Worm (Caenorhabditis elegans): ENCODE results near the gene K12H6.7.

Gene K12H6.7

ce11 chrII:2830144-2830543 is 6.6 kb downstream of the K12H6.7 start:
- TF ChIP-seq lsy-2 (tag; optimal IDR thresholded peaks at IDR 0.05), result no peak
- TF ChIP-seq nhr-85 (tag), result peak; percentile 42
- no peak for TF ChIP-seq efl-1 (optimal IDR thresholded peaks at IDR 0.05)
- TF ChIP-seq efl-1 (GFP tag; optimal IDR thresholded peaks at IDR 0.05 in 1 of 2), result peak in 1 of 2 experiments; percentile 75

ce11 chrII:2829482-2829881 is 7.3 kb downstream of the K12H6.7 start:
- TF ChIP-seq ceh-90 (tag; optimal IDR thresholded peaks at IDR 0.05), result no peak
- TF ChIP-seq nhr-237 (tag; optimal IDR thresholded peaks at IDR 0.05), result no peak
- no peak for TF ChIP-seq pqm-1 (tag; optimal IDR thresholded peaks at IDR 0.05)
- TF ChIP-seq sup-37 (GFP tag; optimal IDR thresholded peaks at IDR 0.05), result no peak
- no peak for TF ChIP-seq jun-1 (tag; optimal IDR thresholded peaks at IDR 0.05)
- no peak for TF ChIP-seq unc-86 (tag; optimal IDR thresholded peaks at IDR 0.05)
- no peak for TF ChIP-seq nhr-71 (tag; optimal IDR thresholded peaks at IDR 0.05)
- no peak for TF ChIP-seq nhr-11 (tag; optimal IDR thresholded peaks at IDR 0.05)

- TF ChIP-seq mdl-1 (tag; optimal IDR thresholded peaks at IDR 0.05), result no peak
- TF ChIP-seq vab-15 (tag; optimal IDR thresholded peaks at IDR 0.05), result no peak
- no peak for TF ChIP-seq xbp-1 (tag; optimal IDR thresholded peaks at IDR 0.05)
- no peak for TF ChIP-seq nhr-28 (tag; optimal IDR thresholded peaks at IDR 0.05)
- TF ChIP-seq pqm-1 (tag; optimal IDR thresholded peaks at IDR 0.05), result no peak
- no peak for TF ChIP-seq lin-14 (GFP tag; optimal IDR thresholded peaks at IDR 0.05)
- TF ChIP-seq tbx-2 (tag; optimal IDR thresholded peaks at IDR 0.05), result no peak
- TF ChIP-seq nhr-71 (tag; optimal IDR thresholded peaks at IDR 0.05), result no peak
- TF ChIP-seq C34B4.2 (tag; optimal IDR thresholded peaks at IDR 0.05), result no peak
- TF ChIP-seq nhr-237 (tag; optimal IDR thresholded peaks at IDR 0.05), result no peak
- TF ChIP-seq pag-3 (tag; optimal IDR thresholded peaks at IDR 0.05; ENCODE audit: borderline replicate concordance, insufficient read depth), result no peak
- TF ChIP-seq Y116A8C.19 (tag; optimal IDR thresholded peaks at IDR 0.05; ENCODE audit: borderline replicate concordance), result no peak
- TF ChIP-seq sptf-1 (tag; optimal IDR thresholded peaks at IDR 0.05), result no peak
- TF ChIP-seq elt-3 (tag; optimal IDR thresholded peaks at IDR 0.05), result no peak
- TF ChIP-seq swsn-7 (tag; optimal IDR thresholded peaks at IDR 0.05), result no peak
- TF ChIP-seq fos-1 (tag; optimal IDR thresholded peaks at IDR 0.05), result no peak
- no peak for TF ChIP-seq mep-1 (tag; optimal IDR thresholded peaks at IDR 0.05)
- TF ChIP-seq ces-1 (GFP tag; optimal IDR thresholded peaks at IDR 0.05), result no peak
Measured at ce11 chrII:2827859-2828403, 8.8 kb downstream of the K12H6.7 start, which contains the start of gene K12H6.8. TSS of gene K12H6.8 (plus strand) at chrII:2827896.

ce11 chrII:2826073-2826472 is 10.7 kb downstream of the K12H6.7 start, which contains the start of gene K12H6.5:
TSS of gene K12H6.5 (minus strand) at chrII:2826173.
- TF ChIP-seq hlh-4 (tag; optimal IDR thresholded peaks at IDR 0.05) (no peak), nhr-71 (tag; optimal IDR thresholded peaks at IDR 0.05) (no peak), lin-35 (GFP tag; optimal IDR thresholded peaks at IDR 0.05) (no peak), C34B4.2 (tag; optimal IDR thresholded peaks at IDR 0.05) (no peak), nhr-28 (tag; optimal IDR thresholded peaks at IDR 0.05) (no peak), ztf-4 (tag; optimal IDR thresholded peaks at IDR 0.05) (no peak), jun-1 (tag; optimal IDR thresholded peaks at IDR 0.05) (no peak), ceh-63 (GFP tag; optimal IDR thresholded peaks at IDR 0.05) (no peak), ama-1 (optimal IDR thresholded peaks at IDR 0.05) (no peak), fkh-8 (tag; optimal IDR thresholded peaks at IDR 0.05) (no peak), lin-15B (tag; optimal IDR thresholded peaks at IDR 0.05) (no peak), unc-30 (tag; optimal IDR thresholded peaks at IDR 0.05) (no peak), nhr-47 (tag; optimal IDR thresholded peaks at IDR 0.05) (no peak), elt-2 (tag; optimal IDR thresholded peaks at IDR 0.05) (no peak), elt-3 (tag; optimal IDR thresholded peaks at IDR 0.05) (no peak), C04F5.9 (tag; optimal IDR thresholded peaks at IDR 0.05) (no peak), nhr-90 (tag; optimal IDR thresholded peaks at IDR 0.05; ENCODE audit: poor library complexity) (no peak)
